Fruit fly (Drosophila melanogaster) whole organism, embryonic: ENCODE measurements around the gene CG14131.

Experiments
- Asciz ChIP-seq: fragments of 200-800 bp; sonication (Bioruptor generic); optimal IDR thresholded peaks from 2 replicates; lab custom pipeline; 2017; ENCODE audit warnings: missing biosample characterization, mild to moderate bottlenecking, missing genetic modification characterization, missing genetic modification reagents
- Atf6 ChIP-seq: fragments of 200-800 bp; sonication (Bioruptor generic); IDR thresholded peaks from 2 replicates; pipeline ENCODE4 v1.3.6; 2022; ENCODE audit warnings: missing biosample characterization, missing genetic modification characterization
- B-H2 ChIP-seq: fragments of 200-800 bp; sonication (Bioruptor generic); optimal IDR thresholded peaks from 2 replicates; lab custom pipeline; 2018; ENCODE audit warnings: missing biosample characterization, mild to moderate bottlenecking, missing genetic modification characterization
- CG10543 ChIP-seq: fragments of 200-800 bp; sonication (Bioruptor generic); optimal IDR thresholded peaks from 3 replicates; lab custom pipeline; 2017; ENCODE audit warnings: missing biosample characterization, mild to moderate bottlenecking, missing genetic modification characterization, moderate library complexity
- CG11093 ChIP-seq: fragments of 200-800 bp; sonication (Bioruptor generic); IDR thresholded peaks from 3 replicates; pipeline ENCODE4 v1.3.6; 2022; ENCODE audit warnings: missing biosample characterization, missing genetic modification characterization
- CG13287 ChIP-seq: fragments of 200-800 bp; sonication (Bioruptor generic); IDR thresholded peaks from 2 replicates; pipeline ENCODE4 v1.3.6; 2022; ENCODE audit warnings: missing biosample characterization, missing genetic modification characterization; ENCODE audit not compliant: partially characterized antibody
- CG1602 ChIP-seq: fragments of 200-800 bp; sonication (Bioruptor generic); optimal IDR thresholded peaks from 3 replicates; lab custom pipeline; 2016; ENCODE audit warnings: missing biosample characterization, missing genetic modification characterization
- CG17802 ChIP-seq: fragments of 200-800 bp; sonication (Bioruptor generic); optimal IDR thresholded peaks from 2 replicates; lab custom pipeline; 2018; ENCODE audit warnings: missing biosample characterization, mild to moderate bottlenecking, missing genetic modification characterization, moderate library complexity
- CG18262 ChIP-seq: fragments of 200-800 bp; optimal IDR thresholded peaks from 3 replicates; lab custom pipeline; 2019; ENCODE audit warnings: missing biosample characterization, mild to moderate bottlenecking, missing genetic modification characterization, moderate library complexity
- CG18599 ChIP-seq: fragments of 200-800 bp; sonication (Bioruptor generic); optimal IDR thresholded peaks from 3 replicates; lab custom pipeline; 2017; ENCODE audit warnings: missing biosample characterization, missing genetic modification characterization, mild to moderate bottlenecking, moderate library complexity, missing genetic modification reagents
- CG2678 ChIP-seq: fragments of 200-800 bp; sonication (Bioruptor generic); optimal IDR thresholded peaks from 3 replicates; lab custom pipeline; 2019; ENCODE audit warnings: missing biosample characterization, mild to moderate bottlenecking, missing genetic modification characterization, moderate library complexity
- CG31388 ChIP-seq: fragments of 200-800 bp; sonication (Bioruptor generic); optimal IDR thresholded peaks from 2 replicates; lab custom pipeline; 2016; ENCODE audit warnings: missing biosample characterization, missing genetic modification characterization
- CG33557 ChIP-seq: fragments of 200-800 bp; sonication (Bioruptor generic); optimal IDR thresholded peaks from 2 replicates; lab custom pipeline; 2019; ENCODE audit warnings: missing biosample characterization, mild to moderate bottlenecking, missing genetic modification characterization, moderate library complexity
- CG3847 ChIP-seq: fragments of 200-800 bp; sonication (Bioruptor generic); IDR thresholded peaks from 2 replicates; pipeline ENCODE4 v1.3.6; 2022; ENCODE audit warnings: missing biosample characterization, missing genetic modification characterization
- CG43689 ChIP-seq: fragments of 200-800 bp; sonication (Bioruptor generic); IDR thresholded peaks from 2 replicates; pipeline ENCODE4 v1.3.6; 2022; ENCODE audit warnings: missing biosample characterization, missing genetic modification characterization
- CG4854 ChIP-seq: fragments of 200-800 bp; sonication (Bioruptor generic); optimal IDR thresholded peaks from 2 replicates; lab custom pipeline; 2016; ENCODE audit warnings: missing biosample characterization, missing genetic modification characterization, inconsistent platforms
- CG6683 ChIP-seq: fragments of 200-800 bp; sonication (Bioruptor generic); optimal IDR thresholded peaks from 2 replicates; lab custom pipeline; 2017; ENCODE audit warnings: missing biosample characterization, mild to moderate bottlenecking, missing genetic modification characterization, missing genetic modification reagents
- CG7987 ChIP-seq: fragments of 200-800 bp; sonication (Bioruptor generic); optimal IDR thresholded peaks from 2 replicates; lab custom pipeline; 2018; ENCODE audit warnings: missing biosample characterization, mild to moderate bottlenecking, missing genetic modification characterization, moderate library complexity
- CG8388 ChIP-seq: fragments of 200-800 bp; sonication (Bioruptor generic); optimal IDR thresholded peaks from 2 replicates; lab custom pipeline; 2019; ENCODE audit warnings: missing biosample characterization, mild to moderate bottlenecking, missing genetic modification characterization, moderate library complexity
- CG8944 ChIP-seq: fragments of 200-800 bp; sonication (Bioruptor generic); optimal IDR thresholded peaks from 3 replicates; lab custom pipeline; 2016; ENCODE audit warnings: missing biosample characterization, missing genetic modification characterization
- Elba2 ChIP-seq: fragments of 200-800 bp; sonication (Bioruptor generic); optimal IDR thresholded peaks from 3 replicates; lab custom pipeline; 2016; ENCODE audit warnings: missing biosample characterization, missing genetic modification characterization
- Fer1 ChIP-seq: fragments of 200-800 bp; sonication (Bioruptor generic); optimal IDR thresholded peaks from 2 replicates; lab custom pipeline; 2017; ENCODE audit warnings: missing biosample characterization, mild to moderate bottlenecking, missing genetic modification characterization
- HLH4C ChIP-seq: fragments of 200-800 bp; sonication (Bioruptor generic); IDR thresholded peaks from 3 replicates; pipeline ENCODE4 v1.3.6; 2022; ENCODE audit warnings: missing biosample characterization, missing genetic modification characterization; ENCODE audit not compliant: partially characterized antibody
- Hr3 ChIP-seq: fragments of 200-800 bp; sonication (Bioruptor generic); optimal IDR thresholded peaks from 3 replicates; lab custom pipeline; 2016; ENCODE audit warnings: missing biosample characterization, missing genetic modification characterization
- Hr78 ChIP-seq, 2 experiments: fragments of 200-800 bp in 1 of 2; fragments of >200 bp in 1 of 2; sonication (Bioruptor generic) in 1 of 2; optimal IDR thresholded peaks; 2 replicates each; lab custom pipeline; 2017 to 2019; ENCODE audit warnings: missing biosample characterization in 2 of 2, missing genetic modification characterization in 2 of 2, mild to moderate bottlenecking in 1 of 2, moderate library complexity in 1 of 2
- Lpt ChIP-seq: fragments of >200 bp; optimal IDR thresholded peaks from 2 replicates; lab custom pipeline; 2018; ENCODE audit warnings: missing biosample characterization, missing genetic modification characterization
- MBD-R2 ChIP-seq: fragments of 200-800 bp; sonication (Bioruptor generic); IDR thresholded peaks from 2 replicates; pipeline ENCODE4 v1.3.6; 2022; ENCODE audit warnings: missing biosample characterization, missing genetic modification characterization
- Nf-YA ChIP-seq: fragments of 200-800 bp; sonication (Bioruptor generic); IDR thresholded peaks from 2 replicates; pipeline ENCODE4 v1.3.6; 2022; ENCODE audit warnings: missing biosample characterization, missing genetic modification characterization
- Nf-YC ChIP-seq: fragments of 200-800 bp; optimal IDR thresholded peaks from 3 replicates; lab custom pipeline; 2019; ENCODE audit warnings: missing biosample characterization, mild to moderate bottlenecking, missing genetic modification characterization, moderate library complexity
- PHDP ChIP-seq: fragments of 200-800 bp; sonication (Bioruptor generic); optimal IDR thresholded peaks from 3 replicates; lab custom pipeline; 2018; ENCODE audit warnings: missing biosample characterization, mild to moderate bottlenecking, missing genetic modification characterization, moderate library complexity
- Spps ChIP-seq: fragments of 200-800 bp; sonication (Bioruptor generic); optimal IDR thresholded peaks from 2 replicates; lab custom pipeline; 2018; ENCODE audit warnings: missing biosample characterization, mild to moderate bottlenecking, missing genetic modification characterization
- Taf1 ChIP-seq: fragments of 200-800 bp; sonication (Bioruptor generic); IDR thresholded peaks from 2 replicates; pipeline ENCODE4 v1.3.6; 2022; ENCODE audit warnings: missing biosample characterization, missing genetic modification characterization
- Vsx1 ChIP-seq: fragments of 200-800 bp; sonication (Bioruptor generic); optimal IDR thresholded peaks from 2 replicates; lab custom pipeline; 2017; ENCODE audit warnings: missing biosample characterization, mild to moderate bottlenecking, missing genetic modification characterization, missing genetic modification reagents
- ac ChIP-seq: fragments of 200-800 bp; sonication (Bioruptor generic); optimal IDR thresholded peaks from 3 replicates; lab custom pipeline; 2017; ENCODE audit warnings: missing biosample characterization, mild to moderate bottlenecking, missing genetic modification characterization
- bsh ChIP-seq, 2 experiments: fragments of 200-800 bp; sonication (Bioruptor generic); optimal IDR thresholded peaks; 2 replicates each; lab custom pipeline; 2017 to 2018; ENCODE audit warnings: mild to moderate bottlenecking in 2 of 2, missing biosample characterization in 2 of 2, missing genetic modification characterization in 2 of 2, moderate library complexity in 1 of 2
- cg ChIP-seq: fragments of 200-800 bp; sonication (Bioruptor generic); optimal IDR thresholded peaks from 3 replicates; lab custom pipeline; 2019; ENCODE audit warnings: missing biosample characterization, mild to moderate bottlenecking, missing genetic modification characterization, moderate library complexity
- chm ChIP-seq: fragments of 200-800 bp; sonication (Bioruptor generic); IDR thresholded peaks from 2 replicates; pipeline ENCODE4 v1.3.6; 2022; ENCODE audit warnings: missing biosample characterization, missing genetic modification characterization
- crol ChIP-seq: fragments of 200-800 bp; sonication (Bioruptor generic); IDR thresholded peaks from 2 replicates; pipeline ENCODE4 v1.3.6; 2022; ENCODE audit warnings: missing biosample characterization, missing genetic modification characterization
- da ChIP-seq: fragments of 200-800 bp; sonication (Bioruptor generic); optimal IDR thresholded peaks from 2 replicates; lab custom pipeline; 2016; ENCODE audit warnings: missing biosample characterization, missing genetic modification characterization
- fd102C ChIP-seq: fragments of 200-800 bp; sonication (Bioruptor generic); optimal IDR thresholded peaks from 2 replicates; lab custom pipeline; 2018; ENCODE audit warnings: missing biosample characterization, mild to moderate bottlenecking, missing genetic modification characterization, moderate library complexity
- gro ChIP-seq: fragments of 200-800 bp; sonication (Bioruptor generic); optimal IDR thresholded peaks from 2 replicates; lab custom pipeline; 2016; ENCODE audit warnings: missing biosample characterization, missing genetic modification characterization
- insv ChIP-seq, 2 experiments: fragments of 200-800 bp; sonication (Bioruptor generic); optimal IDR thresholded peaks; 3 replicates each; lab custom pipeline; 2016 to 2018; ENCODE audit warnings: missing biosample characterization in 2 of 2, missing genetic modification characterization in 2 of 2
- kay ChIP-seq: fragments of 200-800 bp; sonication (Bioruptor generic); optimal IDR thresholded peaks from 2 replicates; lab custom pipeline; 2016; ENCODE audit warnings: missing biosample characterization, missing genetic modification characterization
- knrl ChIP-seq: fragments of 200-800 bp; sonication (Bioruptor generic); IDR thresholded peaks from 3 replicates; pipeline ENCODE4 v1.3.6; 2022; ENCODE audit warnings: missing biosample characterization, missing genetic modification characterization; ENCODE audit not compliant: partially characterized antibody
- nau ChIP-seq: fragments of 200-800 bp; sonication (Bioruptor generic); optimal IDR thresholded peaks from 3 replicates; lab custom pipeline; 2017; ENCODE audit warnings: missing biosample characterization, mild to moderate bottlenecking, missing genetic modification characterization, missing genetic modification reagents
- onecut ChIP-seq: fragments of 200-800 bp; sonication (Bioruptor generic); IDR thresholded peaks from 2 replicates; pipeline ENCODE4 v1.3.6; 2022; ENCODE audit warnings: missing biosample characterization, missing genetic modification characterization
- otp ChIP-seq: fragments of 200-800 bp; sonication (Bioruptor generic); IDR thresholded peaks from 3 replicates; pipeline ENCODE4, ENCODE4 v1.3.6; 2022; ENCODE audit warnings: missing biosample characterization, missing genetic modification characterization
- toy ChIP-seq: fragments of 200-800 bp; sonication (Bioruptor generic); IDR thresholded peaks from 2 replicates; pipeline ENCODE4 v1.3.6; 2022; ENCODE audit warnings: missing biosample characterization, missing genetic modification characterization
- wek ChIP-seq: fragments of 200-800 bp; sonication (Bioruptor generic); optimal IDR thresholded peaks from 3 replicates; lab custom pipeline; 2018; ENCODE audit warnings: missing biosample characterization, mild to moderate bottlenecking, missing genetic modification characterization, moderate library complexity
- z ChIP-seq: fragments of 200-800 bp; sonication (Bioruptor generic); IDR thresholded peaks from 3 replicates; pipeline ENCODE4 v1.3.6; 2022; ENCODE audit warnings: missing biosample characterization, missing genetic modification characterization

Gene CG14131

dm6 chr3L:11772608-11773017 lies 4.3 kb upstream of the CG14131 start (continued):
- TF ChIP-seq CG8944 (GFP tag; lab: Kevin White, UChicago) (no peak), z (GFP tag; lab: Robert Waterston, UW) (no peak), CG33557 (GFP tag; lab: Kevin White, UChicago) (no peak), CG13287 (GFP tag; lab: Robert Waterston, UW) (peak; percentile 16; the same call in 1 of the 2 replicates), onecut (GFP tag; lab: Robert Waterston, UW) (no peak), bsh (GFP tag; optimal IDR thresholded peaks at IDR 0.05; lab: Kevin White, UChicago) (no peak), Fer1 (GFP tag; lab: Kevin White, UChicago) (peak; percentile 44), crol (GFP tag; lab: Robert Waterston, UW) (peak; percentile 95), Nf-YA (GFP tag; lab: Robert Waterston, UW) (no peak), CG43689 (no peak), HLH4C (0 out of 3 replicates have a peak, but pooled peaks have one; percentile 33), knrl (GFP tag; lab: Robert Waterston, UW) (no peak), Nf-YC (peak; percentile 67), fd102C (no peak), MBD-R2 (GFP tag; lab: Robert Waterston, UW) (no peak), Taf1 (GFP tag; lab: Robert Waterston, UW) (no peak), CG18262 (tag; lab: Kevin White, UChicago) (no peak), Lpt (GFP tag; lab: Kevin White, UChicago) (no peak), otp (GFP tag; lab: Robert Waterston, UW) (0 out of 3 replicates have a peak, but pooled peaks have one; percentile 25), toy (GFP tag; lab: Robert Waterston, UW) (no peak), Hr3 (GFP tag; lab: Kevin White, UChicago) (no peak), cg (GFP tag; lab: Kevin White, UChicago) (no peak), da (GFP tag; lab: Kevin White, UChicago) (no peak), CG6683 (GFP tag; lab: Kevin White, UChicago) (no peak), Elba2 (GFP tag; lab: Kevin White, UChicago) (no peak), CG7987 (GFP tag; lab: Kevin White, UChicago) (peak; percentile 18), CG2678 (peak; percentile 24), CG17802 (tag; lab: Kevin White, UChicago) (no peak), nau (GFP tag; lab: Kevin White, UChicago) (peak; percentile 48), wek (GFP tag; lab: Kevin White, UChicago) (peak; percentile 10), insv (GFP tag; optimal IDR thresholded peaks at IDR 0.05; lab: Kevin White, UChicago) (no peak), ac (GFP tag; lab: Kevin White, UChicago) (no peak), CG8388 (GFP tag; lab: Kevin White, UChicago) (no peak), CG1602 (GFP tag; lab: Kevin White, UChicago) (no peak), CG11093 (no peak), CG31388 (GFP tag; lab: Kevin White, UChicago) (no peak), gro (GFP tag; lab: Kevin White, UChicago) (peak; percentile 19), kay (peak; percentile 20), chm (no peak), Asciz (GFP tag; lab: Kevin White, UChicago) (no peak), CG18599 (GFP tag; lab: Kevin White, UChicago) (peak; percentile 51), B-H2 (GFP tag; lab: Kevin White, UChicago) (no peak), Atf6 (GFP tag; lab: Robert Waterston, UW) (0 out of 2 replicates have a peak, but pooled peaks have one; percentile 12), CG4854 (GFP tag; lab: Kevin White, UChicago) (no peak), Hr78 (GFP tag; optimal IDR thresholded peaks at IDR 0.05; lab: Kevin White, UChicago) (no peak), Vsx1 (GFP tag; lab: Kevin White, UChicago) (no peak), CG3847 (GFP tag; lab: Robert Waterston, UW) (no peak), CG10543 (GFP tag; lab: Kevin White, UChicago) (peak; percentile 89), PHDP (tag; lab: Kevin White, UChicago) (no peak), Spps (tag; lab: Kevin White, UChicago) (no peak)
